Fruit fly (Drosophila melanogaster) whole organism, embryonic: ENCODE results near the gene peb.

Experiments
- Atf3 ChIP-seq: fragments of 200-800 bp; sonication (Bioruptor generic); optimal IDR thresholded peaks from 3 replicates; lab custom pipeline; 2016; ENCODE audit warnings: missing biosample characterization, missing genetic modification characterization
- CG1024 ChIP-seq: fragments of 200-800 bp; sonication (Bioruptor generic); IDR thresholded peaks from 2 replicates; pipeline ENCODE4 v1.3.6; 2022; ENCODE audit warnings: missing biosample characterization, missing genetic modification characterization
- CG10274 ChIP-seq: fragments of 200-800 bp; sonication (Bioruptor generic); optimal IDR thresholded peaks from 3 replicates; lab custom pipeline; 2017; ENCODE audit warnings: missing biosample characterization, mild to moderate bottlenecking, missing genetic modification characterization
- CG11456 ChIP-seq: fragments of 200-800 bp; sonication (Bioruptor generic); IDR thresholded peaks from 3 replicates; pipeline ENCODE4 v1.3.6; 2022; ENCODE audit warnings: missing biosample characterization, missing genetic modification characterization
- CG11723 ChIP-seq: fragments of 200-800 bp; sonication (Bioruptor generic); optimal IDR thresholded peaks from 2 replicates; lab custom pipeline; 2017; ENCODE audit warnings: missing biosample characterization, mild to moderate bottlenecking, missing genetic modification characterization
- CG12104 ChIP-seq: fragments of 200-800 bp; sonication (Bioruptor generic); optimal IDR thresholded peaks from 3 replicates; lab custom pipeline; 2016; ENCODE audit warnings: missing biosample characterization, missing genetic modification characterization
- CG12659 ChIP-seq: fragments of 200-800 bp; sonication (Bioruptor generic); optimal IDR thresholded peaks from 3 replicates; lab custom pipeline; 2017; ENCODE audit warnings: mild to moderate bottlenecking, missing biosample characterization, missing genetic modification reagents, missing genetic modification characterization
- CG16779 ChIP-seq: fragments of 200-800 bp; sonication (Bioruptor generic); IDR thresholded peaks from 2 replicates; pipeline ENCODE4 v1.3.6; 2022; ENCODE audit warnings: missing biosample characterization, missing genetic modification characterization
- CG17328 ChIP-seq: fragments of 200-800 bp; sonication (Bioruptor generic); IDR thresholded peaks from 2 replicates; pipeline ENCODE4 v1.3.6; 2022; ENCODE audit warnings: missing biosample characterization, missing genetic modification characterization
- CG17612 ChIP-seq: fragments of 200-800 bp; sonication (Bioruptor generic); IDR thresholded peaks from 2 replicates; pipeline ENCODE4 v1.3.6; 2022; ENCODE audit warnings: missing biosample characterization, missing genetic modification characterization
- CG2202 ChIP-seq: fragments of 200-800 bp; sonication (Bioruptor generic); optimal IDR thresholded peaks from 2 replicates; lab custom pipeline; 2018; ENCODE audit warnings: missing biosample characterization, mild to moderate bottlenecking, missing genetic modification characterization
- CG2678 ChIP-seq: fragments of 200-800 bp; sonication (Bioruptor generic); optimal IDR thresholded peaks from 3 replicates; lab custom pipeline; 2019; ENCODE audit warnings: missing biosample characterization, mild to moderate bottlenecking, missing genetic modification characterization, moderate library complexity
- CG30431 ChIP-seq: fragments of 200-800 bp; sonication (Bioruptor generic); optimal IDR thresholded peaks from 2 replicates; lab custom pipeline; 2017; ENCODE audit warnings: missing biosample characterization, missing genetic modification characterization
- CG3163 ChIP-seq: fragments of 200-800 bp; sonication (Bioruptor generic); optimal IDR thresholded peaks from 3 replicates; lab custom pipeline; 2016; ENCODE audit warnings: missing biosample characterization, missing genetic modification characterization
- CG34376 ChIP-seq: fragments of 200-800 bp; sonication (Bioruptor generic); optimal IDR thresholded peaks from 2 replicates; lab custom pipeline; 2018; ENCODE audit warnings: missing biosample characterization, mild to moderate bottlenecking, missing genetic modification characterization
- CG3995 ChIP-seq: fragments of 200-800 bp; sonication (Bioruptor generic); optimal IDR thresholded peaks from 3 replicates; lab custom pipeline; 2016; ENCODE audit warnings: missing biosample characterization, missing genetic modification characterization
- CG4282 ChIP-seq: fragments of 200-800 bp; sonication (Bioruptor generic); optimal IDR thresholded peaks from 2 replicates; lab custom pipeline; 2016; ENCODE audit warnings: missing biosample characterization, missing genetic modification characterization
- CG4854 ChIP-seq: fragments of 200-800 bp; sonication (Bioruptor generic); optimal IDR thresholded peaks from 2 replicates; lab custom pipeline; 2016; ENCODE audit warnings: missing biosample characterization, missing genetic modification characterization, inconsistent platforms
- CG5245 ChIP-seq: fragments of 200-800 bp; sonication (Bioruptor generic); optimal IDR thresholded peaks from 3 replicates; lab custom pipeline; 2016; ENCODE audit warnings: missing biosample characterization, missing genetic modification characterization
- CG6854 ChIP-seq: fragments of 200-800 bp; sonication (Bioruptor generic); optimal IDR thresholded peaks from 3 replicates; lab custom pipeline; 2017; ENCODE audit warnings: missing biosample characterization, mild to moderate bottlenecking, missing genetic modification characterization
- CG8388 ChIP-seq: fragments of 200-800 bp; sonication (Bioruptor generic); optimal IDR thresholded peaks from 2 replicates; lab custom pipeline; 2019; ENCODE audit warnings: missing biosample characterization, mild to moderate bottlenecking, missing genetic modification characterization, moderate library complexity
- CG8924 ChIP-seq: fragments of 200-800 bp; optimal IDR thresholded peaks from 3 replicates; lab custom pipeline; 2019; ENCODE audit warnings: missing biosample characterization, mild to moderate bottlenecking, missing genetic modification characterization, moderate library complexity
- Dip3 ChIP-seq: fragments of 200-800 bp; sonication (Bioruptor generic); optimal IDR thresholded peaks from 3 replicates; lab custom pipeline; 2016; ENCODE audit warnings: missing biosample characterization, missing genetic modification characterization
- E2f1 ChIP-seq: fragments of 200-800 bp; sonication (Bioruptor generic); IDR thresholded peaks from 2 replicates; pipeline ENCODE4 v1.3.6; 2022; ENCODE audit warnings: missing biosample characterization, missing genetic modification characterization
- Fer1 ChIP-seq: fragments of 200-800 bp; sonication (Bioruptor generic); optimal IDR thresholded peaks from 2 replicates; lab custom pipeline; 2017; ENCODE audit warnings: missing biosample characterization, mild to moderate bottlenecking, missing genetic modification characterization
- Gug ChIP-seq: fragments of 200-800 bp; sonication (Bioruptor generic); IDR thresholded peaks from 4 replicates; pipeline ENCODE4 v1.3.6; 2022; ENCODE audit warnings: missing biosample characterization, missing genetic modification characterization
- HHEX ChIP-seq: fragments of 200-800 bp; sonication (Bioruptor generic); optimal IDR thresholded peaks from 3 replicates; lab custom pipeline; 2017; ENCODE audit warnings: missing biosample characterization, mild to moderate bottlenecking, missing genetic modification characterization, missing genetic modification reagents
- Hand ChIP-seq: fragments of 200-800 bp; sonication (Bioruptor generic); optimal IDR thresholded peaks from 2 replicates; lab custom pipeline; 2017; ENCODE audit warnings: mild to moderate bottlenecking, missing biosample characterization, missing genetic modification reagents, missing genetic modification characterization
- Kr ChIP-seq: fragments of 200-800 bp; sonication (Bioruptor generic); optimal IDR thresholded peaks from 2 replicates; lab custom pipeline; 2017; ENCODE audit warnings: missing biosample characterization, mild to moderate bottlenecking, missing genetic modification characterization
- Lpt ChIP-seq: fragments of >200 bp; optimal IDR thresholded peaks from 2 replicates; lab custom pipeline; 2018; ENCODE audit warnings: missing biosample characterization, missing genetic modification characterization
- MESR4 ChIP-seq: fragments of 200-800 bp; sonication (Bioruptor generic); optimal IDR thresholded peaks from 2 replicates; lab custom pipeline; 2018; ENCODE audit warnings: missing biosample characterization, mild to moderate bottlenecking, missing genetic modification characterization, moderate library complexity
- Spps ChIP-seq: fragments of 200-800 bp; sonication (Bioruptor generic); optimal IDR thresholded peaks from 2 replicates; lab custom pipeline; 2018; ENCODE audit warnings: missing biosample characterization, mild to moderate bottlenecking, missing genetic modification characterization
- Xbp1 ChIP-seq: fragments of 200-800 bp; sonication (Bioruptor generic); optimal IDR thresholded peaks from 3 replicates; lab custom pipeline; 2016; ENCODE audit warnings: missing biosample characterization, mild to moderate bottlenecking, missing genetic modification characterization
- abd-A ChIP-seq: fragments of 200-800 bp; sonication (Bioruptor generic); optimal IDR thresholded peaks from 3 replicates; lab custom pipeline; 2019; ENCODE audit warnings: missing biosample characterization, mild to moderate bottlenecking, missing genetic modification characterization, moderate library complexity
- amos ChIP-seq: fragments of 200-800 bp; sonication (Bioruptor generic); IDR thresholded peaks from 2 replicates; pipeline ENCODE4 v1.3.6; 2022; ENCODE audit warnings: missing biosample characterization, missing genetic modification characterization; ENCODE audit not compliant: partially characterized antibody
- ap ChIP-seq: fragments of 200-800 bp; sonication (Bioruptor generic); IDR thresholded peaks from 2 replicates; pipeline ENCODE4 v1.3.6; 2022; ENCODE audit warnings: missing biosample characterization, missing genetic modification characterization
- bigmax ChIP-seq: fragments of 200-800 bp; sonication (Bioruptor generic); optimal IDR thresholded peaks from 2 replicates; lab custom pipeline; 2018; ENCODE audit warnings: missing biosample characterization, mild to moderate bottlenecking, missing genetic modification characterization
- disco-r ChIP-seq: fragments of 200-800 bp; sonication (Bioruptor generic); optimal IDR thresholded peaks from 2 replicates; lab custom pipeline; 2016; ENCODE audit warnings: missing biosample characterization, missing genetic modification characterization
- fd102C ChIP-seq: fragments of 200-800 bp; sonication (Bioruptor generic); optimal IDR thresholded peaks from 2 replicates; lab custom pipeline; 2018; ENCODE audit warnings: missing biosample characterization, mild to moderate bottlenecking, missing genetic modification characterization, moderate library complexity
- gcm ChIP-seq: fragments of 200-800 bp; sonication (Bioruptor generic); optimal IDR thresholded peaks from 2 replicates; lab custom pipeline; 2019; ENCODE audit warnings: missing biosample characterization, mild to moderate bottlenecking, missing genetic modification characterization, moderate library complexity
- hbn ChIP-seq: fragments of 200-800 bp; sonication (Bioruptor generic); IDR thresholded peaks from 2 replicates; pipeline ENCODE4 v1.3.6; 2022; ENCODE audit warnings: missing biosample characterization, missing genetic modification characterization; ENCODE audit not compliant: partially characterized antibody
- jumu ChIP-seq: fragments of 200-800 bp; sonication (Bioruptor generic); optimal IDR thresholded peaks from 3 replicates; lab custom pipeline; 2016; ENCODE audit warnings: missing biosample characterization, missing genetic modification characterization
- lov ChIP-seq, 2 experiments: fragments of 200-800 bp in 1 of 2; fragments of >200 bp in 1 of 2; sonication (Bioruptor generic) in 1 of 2; IDR thresholded peaks in 1 of 2; optimal IDR thresholded peaks in 1 of 2; 2 replicates in 1 of 2; 3 replicates in 1 of 2; pipeline versions ENCODE4 v1.3.6 to Lab custom; 2017 to 2022; ENCODE audit warnings: missing biosample characterization in 1 of 2, missing genetic modification characterization in 1 of 2
- nmo ChIP-seq: fragments of 200-800 bp; sonication (Bioruptor generic); optimal IDR thresholded peaks from 2 replicates; lab custom pipeline; 2018; ENCODE audit warnings: missing biosample characterization, mild to moderate bottlenecking, missing genetic modification characterization, moderate library complexity
- org-1 ChIP-seq: fragments of 200-800 bp; sonication (Bioruptor generic); optimal IDR thresholded peaks from 2 replicates; lab custom pipeline; 2017; ENCODE audit warnings: missing biosample characterization, missing genetic modification characterization
- phol ChIP-seq: fragments of 200-800 bp; sonication (Bioruptor generic); optimal IDR thresholded peaks from 3 replicates; lab custom pipeline; 2018; ENCODE audit warnings: missing biosample characterization, mild to moderate bottlenecking, missing genetic modification characterization, moderate library complexity
- pnt ChIP-seq: fragments of 200-800 bp; sonication (Bioruptor generic); optimal IDR thresholded peaks from 3 replicates; lab custom pipeline; 2016; ENCODE audit warnings: missing biosample characterization, missing genetic modification characterization
- scrt ChIP-seq: fragments of 200-800 bp; sonication (Bioruptor generic); optimal IDR thresholded peaks from 2 replicates; lab custom pipeline; 2018; ENCODE audit warnings: missing biosample characterization, mild to moderate bottlenecking, missing genetic modification characterization, moderate library complexity
- sim ChIP-seq: fragments of 200-800 bp; sonication (Bioruptor generic); IDR thresholded peaks from 2 replicates; pipeline ENCODE4 v1.3.6; 2022; ENCODE audit warnings: missing biosample characterization, missing genetic modification characterization

peb gene

dm6 chrX:4666650-4667360 lies 49.4 kb downstream of the peb start, which contains the start of gene CG3009 (continued):
- peak; percentile 95 for TF ChIP-seq CG4854 (GFP tag; lab: Kevin White, UChicago)
- peak; percentile 90 for TF ChIP-seq CG1024 (GFP tag; lab: Robert Waterston, UW)
- TF ChIP-seq CG4282 (GFP tag; lab: Kevin White, UChicago), result peak; percentile 96
- peak; percentile 96 for TF ChIP-seq Atf3
- TF ChIP-seq hbn (GFP tag; lab: Robert Waterston, UW), result no peak
- TF ChIP-seq HHEX, result peak; percentile 99
- TF ChIP-seq nmo, result peak; percentile 95
- TF ChIP-seq disco-r, result peak; percentile 97
- no peak for TF ChIP-seq lov (optimal IDR thresholded peaks at IDR 0.05; lab: Kevin White, UChicago)
- peak; percentile 93 for TF ChIP-seq lov (GFP tag; IDR thresholded peaks at IDR 0.05; lab: Robert Waterston, UW)
- peak; percentile 96 for TF ChIP-seq gcm (GFP tag; lab: Kevin White, UChicago)
- TF ChIP-seq sim (GFP tag; lab: Robert Waterston, UW), result peak; percentile 90
- peak; percentile 79 for TF ChIP-seq CG3995 (GFP tag; lab: Kevin White, UChicago)
- TF ChIP-seq Gug, result peak; percentile 98
- peak; percentile 5 for TF ChIP-seq fd102C (GFP tag; lab: Kevin White, UChicago)
- peak; percentile 97 for TF ChIP-seq Hand (GFP tag; lab: Kevin White, UChicago)
- peak; percentile 77 for TF ChIP-seq Spps (tag; lab: Kevin White, UChicago)
- peak; percentile 98 for TF ChIP-seq jumu
- TF ChIP-seq CG11723 (GFP tag; lab: Kevin White, UChicago), result peak; percentile 96
- TF ChIP-seq CG8388 (GFP tag; lab: Kevin White, UChicago), result peak; percentile 94
- TF ChIP-seq CG2202 (tag; lab: Kevin White, UChicago), result peak; percentile 82
- peak; percentile 93 for TF ChIP-seq ap
- TF ChIP-seq Xbp1 (GFP tag; lab: Kevin White, UChicago), result peak; percentile 98
- peak; percentile 95 for TF ChIP-seq CG17328 (GFP tag; lab: Robert Waterston, UW)
- TF ChIP-seq Lpt (GFP tag; lab: Kevin White, UChicago), result no peak
- TF ChIP-seq CG12104, result peak; percentile 93
- TF ChIP-seq CG5245 (GFP tag; lab: Kevin White, UChicago), result peak; percentile 95
- TF ChIP-seq CG8924, result peak; percentile 97
- TF ChIP-seq CG3163 (GFP tag; lab: Kevin White, UChicago), result peak; percentile 92
- peak; percentile 95 for TF ChIP-seq scrt (GFP tag; lab: Kevin White, UChicago)
- no peak for TF ChIP-seq Kr
- peak; percentile 99 for TF ChIP-seq Fer1
- peak; percentile 69 for TF ChIP-seq MESR4 (GFP tag; lab: Kevin White, UChicago)
- peak; percentile 99 for TF ChIP-seq CG34376 (GFP tag; lab: Kevin White, UChicago)
- peak; percentile 95 for TF ChIP-seq CG17612 (GFP tag; lab: Robert Waterston, UW)
- TF ChIP-seq E2f1 (GFP tag; lab: Robert Waterston, UW), result peak; percentile 97
- peak; percentile 93 for TF ChIP-seq CG10274 (GFP tag; lab: Kevin White, UChicago)
- peak; percentile 85 for TF ChIP-seq abd-A (tag; lab: Kevin White, UChicago)
- TF ChIP-seq bigmax, result peak; percentile 46
- peak; percentile 93 for TF ChIP-seq CG30431 (GFP tag; lab: Kevin White, UChicago)
- TF ChIP-seq CG12659 (GFP tag; lab: Kevin White, UChicago), result peak; percentile 99
- TF ChIP-seq org-1, result peak; percentile 98
- peak; percentile 98 for TF ChIP-seq CG2678 (tag; lab: Kevin White, UChicago)
- TF ChIP-seq phol, result peak; percentile 94
- TF ChIP-seq CG6854 (GFP tag; lab: Kevin White, UChicago), result peak; percentile 97
- TF ChIP-seq CG16779 (GFP tag; lab: Robert Waterston, UW), result peak; percentile 95
- peak; percentile 97 for TF ChIP-seq pnt
- peak; percentile 98 for TF ChIP-seq Dip3 (GFP tag; lab: Kevin White, UChicago)
- peak; percentile 98 for TF ChIP-seq CG11456 (GFP tag; lab: Robert Waterston, UW)
- TF ChIP-seq amos (GFP tag; lab: Robert Waterston, UW), result peak; percentile 24; the same call in 1 of the 2 replicates
